Worm (Caenorhabditis elegans) whole organism, L4/young adult: ENCODE results near the gene endu-2.

Experiments
- W03F9.2 ChIP-seq: fragments of 150-350 bp; optimal IDR thresholded peaks from 2 replicates; lab custom pipeline; 2014; ENCODE audit warnings: missing biosample characterization, missing genetic modification characterization
- dao-5 ChIP-seq: sonication (generic microtip); optimal IDR thresholded peaks from 2 replicates; lab custom pipeline; 2016; ENCODE audit warnings: missing genotype, missing genetic modification characterization, moderate library complexity, missing compliant biosample characterization
- him-1 ChIP-seq: sonication (generic microtip); optimal IDR thresholded peaks from 2 replicates; lab custom pipeline; 2016; ENCODE audit warnings: missing genotype, missing genetic modification reagents, missing genetic modification characterization, missing compliant biosample characterization

DNA sequence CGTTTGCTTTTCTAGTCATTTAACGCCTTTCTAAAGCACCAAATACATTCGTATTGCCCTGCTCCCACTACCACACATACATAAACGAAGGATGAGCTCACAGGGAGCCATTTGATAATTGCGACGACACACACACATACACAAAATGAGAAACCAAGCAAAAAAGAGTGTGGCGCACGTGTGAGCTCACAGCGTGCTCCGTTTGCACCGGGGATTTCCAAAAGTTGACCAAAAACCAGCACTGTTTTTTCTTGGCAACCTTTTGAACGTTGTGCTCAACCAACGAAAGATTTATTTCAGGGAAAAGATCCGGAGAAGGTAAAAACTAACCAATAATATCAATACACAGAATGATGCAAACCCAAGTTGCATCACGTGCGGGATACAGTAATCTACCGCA is 32.8 kb downstream of the endu-2 start, which contains the start of gene ksr-1:
- TF ChIP-seq dao-5 (tag; lab: Kevin White, UChicago): no peak
- TF ChIP-seq W03F9.2 (tag; lab: Kevin White, UChicago): no peak
- no peak for TF ChIP-seq him-1 (tag; lab: Kevin White, UChicago)
